Worm (Caenorhabditis elegans) whole organism, L4/young adult: ENCODE data around the gene dyf-2.
A peak's percentile ranks its signal among the peaks of the same experiment; 100 is the strongest.

Experiments used
- W03F9.2 ChIP-seq: fragments of 150-350 bp; optimal IDR thresholded peaks from 2 replicates; lab custom pipeline; 2014; ENCODE audit warnings: missing biosample characterization, missing genetic modification characterization
- dao-5 ChIP-seq: sonication (generic microtip); optimal IDR thresholded peaks from 2 replicates; lab custom pipeline; 2016; ENCODE audit warnings: missing genotype, missing genetic modification characterization, moderate library complexity, missing compliant biosample characterization
- him-1 ChIP-seq: sonication (generic microtip); optimal IDR thresholded peaks from 2 replicates; lab custom pipeline; 2016; ENCODE audit warnings: missing genotype, missing genetic modification reagents, missing genetic modification characterization, missing compliant biosample characterization

The dyf-2 gene

DNA sequence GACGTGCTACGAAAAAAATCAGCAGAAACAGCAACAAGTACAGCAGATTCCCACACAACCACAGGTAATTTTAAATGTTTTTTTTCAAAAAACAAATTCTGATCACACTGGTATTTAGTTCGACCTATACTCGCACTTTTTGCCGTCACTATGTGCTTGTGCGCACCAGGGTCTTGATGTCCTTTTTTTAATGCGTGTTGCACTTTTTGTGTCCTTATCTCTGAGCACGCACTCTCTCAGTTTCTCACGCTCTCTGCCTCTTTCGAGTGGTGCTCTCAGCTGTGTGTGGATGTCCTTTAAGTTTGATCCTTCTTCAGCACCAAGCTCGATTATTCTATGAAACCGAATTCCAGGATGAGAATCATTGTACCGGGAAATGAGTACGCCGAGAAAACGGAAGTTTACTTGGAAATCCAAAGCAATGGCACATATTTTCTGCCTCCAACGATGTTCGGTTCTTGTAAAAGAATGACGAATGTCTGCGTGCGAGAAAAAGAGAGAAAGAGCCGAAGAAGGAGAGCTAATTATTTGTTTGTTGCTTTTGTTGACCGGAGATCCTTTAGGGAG is 32.2 kb upstream of the dyf-2 start:
- TF ChIP-seq him-1 (tag; lab: Kevin White, UChicago) (no peak), dao-5 (no peak), W03F9.2 (tag; lab: Kevin White, UChicago) (no peak)

DNA sequence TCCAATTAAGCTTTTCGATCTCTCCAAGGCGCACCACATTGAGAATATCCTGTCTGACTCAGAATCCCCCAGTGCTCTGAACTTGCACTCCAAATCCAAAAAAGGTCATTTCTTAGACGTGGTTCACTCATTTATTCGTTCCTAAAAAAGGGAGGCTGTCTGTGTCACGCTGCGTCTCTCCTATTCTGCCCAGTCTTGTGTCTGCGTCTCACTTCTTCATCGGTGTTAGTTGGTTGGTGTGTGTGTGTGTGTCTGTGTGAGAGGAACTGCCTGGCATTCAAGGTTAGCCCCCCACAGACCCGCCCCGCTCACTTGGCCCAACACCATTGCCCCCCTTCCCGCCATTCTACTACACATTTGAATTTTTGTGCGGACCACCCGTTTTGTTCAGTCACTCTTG is 31.3 kb upstream of the dyf-2 start:
- TF ChIP-seq him-1 (tag; lab: Kevin White, UChicago), result no peak
- no peak for TF ChIP-seq dao-5
- TF ChIP-seq W03F9.2 (tag; lab: Kevin White, UChicago), result no peak

DNA sequence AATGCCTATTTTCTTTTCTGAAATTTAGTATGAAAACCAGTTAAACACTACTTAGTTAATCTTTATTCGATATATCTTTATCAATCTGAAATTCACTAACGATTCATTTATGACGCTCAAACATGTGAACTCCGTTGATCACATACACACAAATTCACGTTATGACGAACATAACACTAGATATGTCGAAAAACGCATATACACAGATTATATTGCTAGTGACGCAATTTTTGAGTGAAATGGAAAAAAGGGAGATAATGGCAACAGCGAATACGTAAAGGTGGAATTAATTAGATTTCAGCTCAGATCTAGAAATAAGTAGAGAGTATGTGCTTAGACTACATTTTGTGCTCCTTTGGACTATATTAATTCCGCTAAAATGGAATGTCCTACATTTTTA is 30.6 kb upstream of the dyf-2 start:
- TF ChIP-seq W03F9.2 (tag; lab: Kevin White, UChicago) (no peak), dao-5 (no peak), him-1 (tag; lab: Kevin White, UChicago) (no peak)

DNA sequence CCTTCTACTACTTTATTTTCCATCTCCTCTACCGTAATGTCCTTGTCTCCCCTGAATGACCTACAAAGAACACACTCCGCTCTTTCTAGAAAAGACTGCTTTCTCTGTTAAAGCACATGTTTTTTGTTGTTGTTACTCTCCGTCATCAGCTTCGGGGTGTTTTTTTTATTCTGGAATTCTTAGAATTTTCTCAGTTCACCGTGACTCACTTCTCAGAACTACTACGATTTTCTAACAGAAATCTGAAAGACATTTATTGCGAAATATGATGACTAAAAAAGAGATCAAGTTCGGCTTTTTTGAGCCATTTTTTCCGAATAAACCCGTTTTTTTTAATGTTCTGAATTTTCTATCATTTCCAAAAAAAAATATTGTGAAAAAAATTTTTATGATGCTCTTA is 30.0 kb upstream of the dyf-2 start:
- TF ChIP-seq W03F9.2 (tag; lab: Kevin White, UChicago), result no peak
- TF ChIP-seq dao-5, result no peak

DNA sequence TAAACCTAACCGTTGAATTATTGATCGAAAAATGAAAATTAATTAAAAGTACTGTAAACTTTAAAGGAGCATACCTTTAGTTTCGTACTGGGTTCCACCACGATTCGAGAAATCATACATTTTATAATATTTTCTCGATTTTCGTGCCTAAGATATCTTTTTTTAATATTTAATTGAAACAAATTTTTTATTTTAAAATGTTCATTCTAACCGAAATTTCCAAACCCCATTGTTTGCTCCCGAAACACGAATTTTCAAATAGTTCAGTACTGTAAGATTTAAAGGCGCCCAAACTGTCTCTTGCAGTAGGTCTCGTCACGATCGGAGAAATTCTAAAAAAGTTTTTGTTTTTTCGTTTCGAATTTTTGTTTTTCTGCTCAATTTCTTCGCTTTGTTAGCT is 28.7 kb upstream of the dyf-2 start:
- TF ChIP-seq dao-5, result no peak

DNA sequence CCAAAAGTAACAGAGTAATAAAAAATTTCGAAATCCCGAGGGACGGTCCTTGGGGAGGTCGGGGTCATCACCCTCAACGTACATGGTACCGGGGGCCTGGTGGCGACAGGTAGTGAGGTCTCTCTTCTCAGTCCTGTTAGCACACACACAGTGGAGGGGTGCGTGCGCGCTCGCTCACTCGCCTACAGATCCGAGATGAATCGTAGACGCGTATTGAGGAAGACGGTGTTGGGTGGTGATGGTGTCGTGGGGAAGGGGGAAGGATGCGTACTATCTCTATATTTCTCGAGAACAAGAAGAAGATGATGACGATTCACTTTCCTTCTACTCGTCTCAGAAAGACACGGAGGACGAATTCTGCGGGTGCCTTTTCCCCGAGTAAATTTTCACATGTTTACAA is 27.6 kb upstream of the dyf-2 start:
- TF ChIP-seq W03F9.2 (tag; lab: Kevin White, UChicago) (no peak), dao-5 (no peak), him-1 (tag; lab: Kevin White, UChicago) (no peak)

DNA sequence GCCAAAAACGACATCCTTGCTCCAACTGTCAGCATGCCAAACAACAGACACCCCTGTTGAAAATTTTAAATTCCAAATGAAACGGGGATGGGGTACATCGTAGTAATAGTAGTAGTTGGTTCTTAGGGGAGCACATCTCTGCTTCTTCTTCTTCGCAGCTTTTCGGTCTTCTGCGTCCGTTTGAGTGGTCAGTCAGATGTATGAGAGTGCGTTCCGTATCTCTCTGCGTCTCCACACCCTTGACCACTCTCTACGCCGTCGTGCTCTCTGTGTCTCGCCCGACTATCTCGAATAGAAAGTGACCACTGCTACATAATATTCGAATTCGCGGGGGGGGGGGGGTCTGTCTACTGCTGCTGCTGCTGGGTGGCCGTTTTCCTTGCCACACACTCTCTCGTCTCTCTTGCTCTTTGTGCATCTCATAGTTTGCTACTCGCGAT is 26.6 kb upstream of the dyf-2 start:
- TF ChIP-seq W03F9.2 (tag; lab: Kevin White, UChicago) (no peak), him-1 (tag; lab: Kevin White, UChicago) (no peak), dao-5 (no peak)

DNA sequence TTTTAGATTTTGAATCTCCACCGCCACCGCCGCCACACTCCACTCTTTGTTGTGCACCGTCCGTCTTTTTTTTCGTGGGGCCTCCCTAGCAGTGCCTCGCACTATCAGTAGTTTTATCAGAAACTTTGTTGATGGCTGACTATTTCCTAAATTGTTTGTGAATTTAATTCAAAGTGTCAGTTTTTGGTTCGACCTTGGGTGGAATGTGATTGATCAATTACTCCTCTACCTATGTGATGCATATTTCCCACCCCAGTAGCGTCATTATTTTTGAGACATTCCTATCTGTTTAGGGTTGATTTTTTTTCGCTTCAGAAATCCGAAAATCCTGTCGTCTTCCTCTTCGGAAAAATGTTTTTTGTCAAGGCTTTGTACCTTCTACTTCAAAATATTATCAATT is 24.4 kb upstream of the dyf-2 start:
- TF ChIP-seq dao-5 (no peak), him-1 (tag; lab: Kevin White, UChicago) (no peak), W03F9.2 (tag; lab: Kevin White, UChicago) (no peak)

DNA sequence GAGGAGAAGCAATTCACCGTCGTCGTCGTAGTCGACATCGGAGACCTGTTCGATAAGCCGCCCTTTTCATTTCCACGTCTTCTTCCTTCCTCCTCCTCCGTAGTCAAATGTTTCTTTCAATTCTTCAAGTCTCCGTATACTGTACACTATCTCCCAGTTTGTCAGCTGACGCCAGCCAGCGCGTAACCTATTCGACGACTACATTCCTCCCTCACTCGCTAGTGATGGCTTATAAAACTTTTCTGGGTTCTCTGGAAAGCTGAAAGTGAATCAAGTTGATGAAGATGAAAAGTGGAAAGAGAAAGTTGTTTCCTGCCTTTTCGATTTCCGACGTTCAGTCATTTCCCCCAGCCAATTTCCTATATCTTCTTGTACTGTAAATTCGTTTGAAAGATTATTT is 22.9 kb upstream of the dyf-2 start:
- TF ChIP-seq him-1 (tag; lab: Kevin White, UChicago), result no peak
- no peak for TF ChIP-seq W03F9.2 (tag; lab: Kevin White, UChicago)
- no peak for TF ChIP-seq dao-5

DNA sequence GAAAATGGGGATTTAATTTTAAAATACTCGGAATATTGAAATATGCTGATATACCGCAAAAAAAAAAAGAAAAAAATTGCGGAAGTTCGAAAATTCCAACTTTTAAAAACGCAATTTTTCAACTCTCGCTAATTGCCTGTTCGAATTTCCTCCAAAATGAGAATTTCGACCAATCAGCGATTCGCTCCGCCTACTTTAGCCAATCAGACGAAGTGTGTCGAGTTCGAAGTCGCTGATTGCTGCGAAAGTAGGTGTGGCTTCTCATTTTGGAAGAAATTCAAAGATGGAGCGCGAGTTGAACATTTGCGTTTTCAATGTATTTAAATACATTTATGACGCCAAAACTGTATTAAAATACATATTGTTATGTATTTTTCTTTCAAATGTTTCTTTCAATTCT is 22.2 kb upstream of the dyf-2 start:
- TF ChIP-seq W03F9.2 (tag; lab: Kevin White, UChicago) (no peak), him-1 (tag; lab: Kevin White, UChicago) (no peak), dao-5 (no peak)

DNA sequence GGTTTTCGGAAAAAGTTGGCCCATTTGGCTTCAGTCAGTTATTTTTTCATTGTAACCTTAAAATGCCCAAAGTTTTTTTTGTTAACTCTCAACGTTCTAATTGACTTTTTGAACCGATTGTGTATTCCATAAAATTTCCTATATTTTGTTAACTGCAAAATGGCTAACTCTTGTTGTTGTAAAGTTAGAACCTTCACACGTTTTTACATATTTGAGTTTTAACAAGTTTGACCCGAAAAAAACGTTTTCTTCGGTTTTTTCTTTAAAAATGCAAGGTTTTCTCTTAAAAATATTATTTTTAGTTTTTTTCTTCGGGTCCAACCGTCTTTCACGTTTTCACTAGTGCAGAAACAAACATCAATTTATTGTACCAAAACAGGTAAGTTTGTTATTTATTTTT is 15.4 kb upstream of the dyf-2 start, which contains the start of gene lit-1:
lit-1 (plus strand) TSS at position 301 of the 400 bp plus-strand sequence.
- TF ChIP-seq him-1 (tag; lab: Kevin White, UChicago) (no peak), W03F9.2 (tag; lab: Kevin White, UChicago) (no peak), dao-5 (no peak)

DNA sequence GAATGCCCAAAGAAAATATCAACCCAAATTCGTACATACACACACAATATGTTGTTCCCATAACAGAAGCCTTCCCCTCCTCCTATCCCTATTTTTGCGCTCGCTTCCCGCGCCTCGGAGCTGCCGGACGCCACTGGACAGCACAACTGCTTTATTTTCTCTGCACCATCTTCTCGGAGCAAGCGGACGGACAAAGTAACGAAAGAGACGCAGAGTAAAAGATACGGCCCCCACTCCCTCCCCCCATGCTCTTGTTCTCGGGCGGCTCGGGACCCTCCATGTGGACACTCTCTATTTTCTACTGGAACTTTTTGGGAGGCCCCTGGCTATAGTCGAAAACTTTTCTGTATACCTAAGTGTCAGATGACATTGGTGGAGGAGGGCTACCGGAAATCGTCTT is 11.6 kb upstream of the dyf-2 start:
- TF ChIP-seq dao-5, result no peak
- peak; percentile 64 for TF ChIP-seq him-1 (tag; lab: Kevin White, UChicago)

DNA sequence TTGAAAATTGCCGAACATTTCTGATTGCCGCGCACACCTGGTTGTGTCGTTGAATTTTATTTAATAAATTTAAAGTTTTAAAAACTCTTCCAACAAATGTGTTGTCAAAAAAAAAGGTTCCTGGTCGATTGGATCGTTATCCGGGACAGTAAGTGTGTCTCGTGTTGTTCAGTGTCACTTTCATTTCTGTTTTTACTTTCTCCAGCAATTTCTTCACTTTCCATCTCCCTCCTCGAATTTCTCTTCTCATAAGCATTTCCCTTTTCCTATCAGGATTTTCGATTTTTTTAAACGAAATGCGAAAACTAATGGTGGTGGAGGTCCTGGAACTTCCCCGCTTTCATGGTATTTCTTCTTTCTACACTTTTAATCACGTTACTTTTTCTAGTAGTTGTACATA is 9.3 kb upstream of the dyf-2 start:
- TF ChIP-seq him-1 (tag; lab: Kevin White, UChicago) (no peak), W03F9.2 (tag; lab: Kevin White, UChicago) (no peak), dao-5 (no peak)

DNA sequence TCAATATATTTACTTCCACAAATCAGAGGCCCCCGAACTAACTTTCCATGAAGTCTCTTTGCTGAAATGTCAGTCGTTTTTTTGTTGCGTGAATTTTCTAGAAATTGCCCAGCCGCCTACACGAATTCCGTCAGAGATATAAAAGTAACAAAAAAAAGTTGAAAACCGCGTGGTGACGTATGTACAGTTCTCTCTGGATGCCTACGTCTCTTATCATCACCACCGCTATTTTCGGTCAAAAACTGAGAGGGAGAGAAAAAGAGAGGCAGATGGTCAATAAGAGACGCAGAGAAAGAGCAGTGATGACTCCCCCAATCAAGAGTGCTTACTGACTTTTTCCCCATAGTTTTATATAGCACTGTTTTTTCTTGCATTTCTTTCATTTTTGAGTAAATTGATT is 7.8 kb upstream of the dyf-2 start:
- TF ChIP-seq dao-5 (no peak), W03F9.2 (tag; lab: Kevin White, UChicago) (peak; percentile 12)

DNA sequence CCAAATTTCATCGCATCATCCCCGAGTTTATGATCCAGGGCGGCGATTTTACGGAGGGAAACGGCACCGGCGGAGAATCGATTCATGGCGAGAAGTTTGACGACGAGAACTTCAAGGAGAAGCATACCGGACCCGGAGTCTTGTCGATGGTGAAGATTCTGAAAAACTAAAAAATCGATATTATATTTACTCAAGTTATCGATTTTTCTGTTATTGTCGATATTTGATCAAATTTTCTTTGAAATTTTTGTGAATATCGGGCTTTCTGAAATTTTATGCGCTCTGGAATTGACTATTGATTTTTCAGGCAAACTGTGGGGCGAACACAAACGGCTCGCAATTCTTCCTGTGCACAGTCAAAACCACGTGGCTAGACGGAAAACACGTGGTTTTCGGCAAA is 6.9 kb upstream of the dyf-2 start:
- TF ChIP-seq W03F9.2 (tag; lab: Kevin White, UChicago) (no peak), him-1 (tag; lab: Kevin White, UChicago) (no peak), dao-5 (no peak)

DNA sequence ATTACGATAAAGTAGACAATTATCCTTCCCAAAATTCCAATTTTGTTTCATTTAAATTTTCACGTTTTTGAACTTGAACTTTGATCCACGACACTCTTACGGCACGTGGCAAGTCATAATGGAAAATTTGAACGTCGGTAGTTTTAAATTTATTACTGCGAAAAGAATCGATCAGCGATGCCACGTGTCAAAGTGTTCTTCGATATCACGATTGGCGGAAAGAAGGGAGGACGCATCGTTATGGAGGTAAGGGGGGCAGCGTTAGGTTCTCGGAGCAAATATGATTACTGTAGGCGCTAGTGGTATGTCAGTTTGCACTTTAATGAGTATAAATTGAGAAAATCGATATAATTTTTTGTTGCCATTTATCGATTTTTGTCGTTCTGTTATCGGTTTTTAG is 6.3 kb upstream of the dyf-2 start, which contains the start of gene cyn-2:
cyn-2 (plus strand) TSS at position 114 of the 400 bp plus-strand sequence.
- TF ChIP-seq dao-5 (no peak), W03F9.2 (tag; lab: Kevin White, UChicago) (no peak), him-1 (tag; lab: Kevin White, UChicago) (no peak)
